Worm (Caenorhabditis elegans) whole organism, L1 larva: Measurements from ENCODE around the gene clc-22.

Source experiments
- C16A3.4 ChIP-seq: fragments of 150-350 bp; optimal IDR thresholded peaks from 2 replicates; lab custom pipeline; 2014; ENCODE audit warnings: missing biosample characterization, missing genetic modification characterization
- C34B4.2 ChIP-seq: sonication (generic microtip); optimal IDR thresholded peaks from 2 replicates; lab custom pipeline; 2017; ENCODE audit warnings: mild to moderate bottlenecking, missing genetic modification characterization, missing compliant biosample characterization
- aha-1 ChIP-seq: fragments of 150-350 bp; optimal IDR thresholded peaks from 2 replicates; lab custom pipeline; 2014; ENCODE audit warnings: missing biosample characterization, missing genetic modification characterization
- aly-2 ChIP-seq: fragments of 150-350 bp; optimal IDR thresholded peaks from 2 replicates; lab custom pipeline; 2014; ENCODE audit warnings: missing biosample characterization, missing genetic modification characterization
- ama-1 ChIP-seq: fragments of 150-350 bp; optimal IDR thresholded peaks from 2 replicates; lab custom pipeline; 2014
- ceh-8 ChIP-seq: fragments of 200-800 bp; sonication (Bioruptor generic); optimal IDR thresholded peaks from 2 replicates; lab custom pipeline; 2018; ENCODE audit warnings: mild to moderate bottlenecking, missing genetic modification characterization, moderate library complexity, missing compliant biosample characterization
- ceh-88 ChIP-seq: fragments of 200-800 bp; sonication (Bioruptor generic); IDR thresholded peaks from 2 replicates; pipeline ENCODE4 v1.3.6; 2022; ENCODE audit warnings: missing genetic modification characterization, missing compliant biosample characterization
- ceh-90 ChIP-seq: sonication (generic microtip); optimal IDR thresholded peaks from 2 replicates; lab custom pipeline; 2016; ENCODE audit warnings: missing genetic modification characterization, missing compliant biosample characterization
- dpl-1 ChIP-seq, 3 experiments: fragments of 150-350 bp in 2 of 3; sonication (generic microtip) in 1 of 3; optimal IDR thresholded peaks; 2 replicates each; lab custom pipeline; 2014 to 2017; ENCODE audit warnings: missing biosample characterization in 3 of 3, missing genetic modification characterization in 3 of 3, missing genetic modification reagents in 3 of 3
- dsc-1 ChIP-seq: sonication (generic microtip); optimal IDR thresholded peaks from 2 replicates; lab custom pipeline; 2016; ENCODE audit warnings: mild to moderate bottlenecking, missing genetic modification characterization, missing compliant biosample characterization
- efl-1 ChIP-seq, 4 experiments: fragments of 150-350 bp; optimal IDR thresholded peaks in 3 of 4; peaks in 1 of 4; 1 replicate in 1 of 4; 2 replicates in 3 of 4; lab custom pipeline; 2014; ENCODE audit warnings: missing biosample characterization in 2 of 4, missing genetic modification characterization in 2 of 4, missing genetic modification reagents in 2 of 4
- egl-13 ChIP-seq: sonication (generic microtip); optimal IDR thresholded peaks from 2 replicates; lab custom pipeline; 2016; ENCODE audit warnings: missing genotype, missing genetic modification reagents, missing genetic modification characterization, missing compliant biosample characterization
- egl-27 ChIP-seq, 2 experiments: fragments of 150-350 bp in 1 of 2; sonication (generic microtip); optimal IDR thresholded peaks; 3 replicates each; lab custom pipeline; 2017 to 2018; ENCODE audit warnings: missing biosample characterization in 2 of 2, missing genetic modification characterization in 2 of 2, missing genetic modification reagents in 2 of 2
- elt-2 ChIP-seq: sonication (generic microtip); optimal IDR thresholded peaks from 2 replicates; lab custom pipeline; 2016; ENCODE audit warnings: missing genetic modification characterization, mild to moderate bottlenecking, inconsistent platforms, missing compliant biosample characterization, missing genetic modification reagents
- elt-3 ChIP-seq, 6 experiments: fragments of 150-350 bp in 1 of 6; sonication (generic microtip); optimal IDR thresholded peaks; 2 replicates each; lab custom pipeline; 2017 to 2018; ENCODE audit warnings: missing biosample characterization in 6 of 6, missing genetic modification characterization in 6 of 6, inconsistent platforms in 1 of 6
- fkh-4 ChIP-seq: sonication (generic microtip); optimal IDR thresholded peaks from 2 replicates; lab custom pipeline; 2016; ENCODE audit warnings: missing compliant biosample characterization, missing genetic modification characterization, borderline replicate concordance
- fos-1 ChIP-seq: fragments of 150-350 bp; optimal IDR thresholded peaks from 2 replicates; lab custom pipeline; 2014; ENCODE audit warnings: missing biosample characterization, missing genetic modification characterization
- grh-1 ChIP-seq: fragments of 200-800 bp; sonication (Bioruptor generic); IDR thresholded peaks from 2 replicates; pipeline ENCODE4 v1.3.6; 2022; ENCODE audit warnings: missing genetic modification reagents, missing genetic modification characterization, missing compliant biosample characterization
- hlh-17 ChIP-seq: fragments of 200-800 bp; sonication (Bioruptor generic); optimal IDR thresholded peaks from 2 replicates; lab custom pipeline; 2018; ENCODE audit warnings: missing genetic modification characterization, mild to moderate bottlenecking, missing compliant biosample characterization, moderate library complexity, borderline replicate concordance
- hpl-2 ChIP-seq: fragments of 150-350 bp; optimal IDR thresholded peaks from 2 replicates; lab custom pipeline; 2014; ENCODE audit warnings: missing biosample characterization, missing genetic modification reagents, missing genetic modification characterization
- irx-1 ChIP-seq: sonication (generic microtip); optimal IDR thresholded peaks from 2 replicates; lab custom pipeline; 2016; ENCODE audit warnings: missing genetic modification characterization, missing compliant biosample characterization
- jun-1 ChIP-seq: fragments of 150-350 bp; optimal IDR thresholded peaks from 2 replicates; lab custom pipeline; 2014; ENCODE audit warnings: missing biosample characterization, missing genetic modification reagents, missing genetic modification characterization
- lin-13 ChIP-seq: fragments of 150-350 bp; optimal IDR thresholded peaks from 2 replicates; lab custom pipeline; 2014; ENCODE audit warnings: missing biosample characterization, missing genetic modification reagents, missing genetic modification characterization
- lin-39 ChIP-seq: fragments of 150-350 bp; optimal IDR thresholded peaks from 2 replicates; lab custom pipeline; 2014; ENCODE audit warnings: missing biosample characterization, missing genetic modification reagents, missing genetic modification characterization
- mdl-1 ChIP-seq, 2 experiments: fragments of 150-350 bp; optimal IDR thresholded peaks; 2 replicates each; lab custom pipeline; 2014 to 2017; ENCODE audit warnings: missing biosample characterization in 2 of 2, missing genetic modification characterization in 2 of 2, inconsistent platforms in 1 of 2
- mef-2 ChIP-seq: fragments of 150-350 bp; optimal IDR thresholded peaks from 2 replicates; lab custom pipeline; 2014; ENCODE audit warnings: missing biosample characterization, missing genetic modification characterization
- mep-1 ChIP-seq: fragments of 150-350 bp; optimal IDR thresholded peaks from 2 replicates; lab custom pipeline; 2014; ENCODE audit warnings: missing biosample characterization, missing genetic modification characterization
- nhr-11 ChIP-seq: fragments of 150-350 bp; optimal IDR thresholded peaks from 2 replicates; lab custom pipeline; 2014; ENCODE audit warnings: missing biosample characterization, missing genetic modification characterization
- nhr-19 ChIP-seq: fragments of 200-800 bp; sonication (Bioruptor generic); conservative IDR thresholded peaks from 2 replicates; pipeline ENCODE4 v1.3.6; 2022; ENCODE audit warnings: missing genetic modification characterization, missing compliant biosample characterization
- nhr-20 ChIP-seq: sonication (generic microtip); optimal IDR thresholded peaks from 2 replicates; lab custom pipeline; 2016; ENCODE audit warnings: mild to moderate bottlenecking, missing genetic modification characterization, missing compliant biosample characterization
- nhr-237 ChIP-seq: fragments of 150-350 bp; optimal IDR thresholded peaks from 2 replicates; lab custom pipeline; 2014; ENCODE audit warnings: missing biosample characterization, missing genetic modification characterization
- nhr-47 ChIP-seq: sonication (generic microtip); optimal IDR thresholded peaks from 2 replicates; lab custom pipeline; 2016; ENCODE audit warnings: mild to moderate bottlenecking, missing genetic modification characterization, moderate library complexity, missing compliant biosample characterization
- nhr-71 ChIP-seq: sonication (generic microtip); optimal IDR thresholded peaks from 2 replicates; lab custom pipeline; 2016; ENCODE audit warnings: mild to moderate bottlenecking, missing genetic modification characterization, moderate library complexity, missing compliant biosample characterization
- nhr-77 ChIP-seq: fragments of 150-350 bp; optimal IDR thresholded peaks from 2 replicates; lab custom pipeline; 2014; ENCODE audit warnings: missing biosample characterization, missing genetic modification characterization
- nhr-85 ChIP-seq: sonication (generic microtip); peaks from one replicate; lab custom pipeline; 2016; ENCODE audit warnings: missing genetic modification characterization, inconsistent platforms, missing compliant biosample characterization
- pag-3 ChIP-seq: sonication (generic microtip); optimal IDR thresholded peaks from 2 replicates; lab custom pipeline; 2017; ENCODE audit warnings: missing genetic modification characterization, mild to moderate bottlenecking, missing compliant biosample characterization, antibody characterized with exemption, borderline replicate concordance; ENCODE audit not compliant: insufficient read depth
- rnt-1 ChIP-seq: sonication (generic microtip); optimal IDR thresholded peaks from 2 replicates; lab custom pipeline; 2016; ENCODE audit warnings: mild to moderate bottlenecking, missing genetic modification characterization, moderate library complexity, missing compliant biosample characterization
- sox-4 ChIP-seq: sonication (generic microtip); optimal IDR thresholded peaks from 2 replicates; lab custom pipeline; 2016; ENCODE audit warnings: missing genetic modification characterization, missing compliant biosample characterization
- sptf-1 ChIP-seq: fragments of 150-350 bp; optimal IDR thresholded peaks from 2 replicates; lab custom pipeline; 2014; ENCODE audit warnings: missing biosample characterization, missing genetic modification characterization
- sup-37 ChIP-seq: fragments of 200-800 bp; sonication (Bioruptor generic); optimal IDR thresholded peaks from 2 replicates; lab custom pipeline; 2018; ENCODE audit warnings: mild to moderate bottlenecking, missing genetic modification characterization, missing compliant biosample characterization
- tbx-2 ChIP-seq: sonication (generic microtip); optimal IDR thresholded peaks from 2 replicates; lab custom pipeline; 2016; ENCODE audit warnings: missing genetic modification characterization, missing compliant biosample characterization
- tlp-1 ChIP-seq: fragments of 150-350 bp; optimal IDR thresholded peaks from 2 replicates; lab custom pipeline; 2014; ENCODE audit warnings: missing biosample characterization, missing genetic modification characterization
- unc-62 ChIP-seq: fragments of 150-350 bp; optimal IDR thresholded peaks from 2 replicates; lab custom pipeline; 2014; ENCODE audit warnings: missing biosample characterization, missing genetic modification reagents, missing genetic modification characterization
- xbp-1 ChIP-seq: sonication (generic microtip); optimal IDR thresholded peaks from 2 replicates; lab custom pipeline; 2016; ENCODE audit warnings: missing genetic modification characterization, missing compliant biosample characterization

Gene clc-22

ce11 chrII:3958673-3959299, 37.1 kb downstream of the clc-22 start (continued):
- 0 out of 2 replicates have a peak, but pooled peaks have one; percentile 29 for TF ChIP-seq grh-1 (GFP tag; lab: Robert Waterston, UW)
- no peak for TF ChIP-seq lin-39
- TF ChIP-seq ceh-90 (tag; lab: Kevin White, UChicago), result no peak
- TF ChIP-seq C16A3.4 (tag; lab: Kevin White, UChicago), result peak; percentile 60
- TF ChIP-seq fos-1 (tag; lab: Kevin White, UChicago), result peak; percentile 17
- TF ChIP-seq tlp-1, result no peak
- no peak for TF ChIP-seq mef-2 (tag; lab: Kevin White, UChicago)
- peak; percentile 56 for TF ChIP-seq lin-13 (GFP tag; lab: Kevin White, UChicago)
- peak; percentile 82 for TF ChIP-seq tbx-2 (tag; lab: Kevin White, UChicago)
- peak; percentile 56 to 63 for TF ChIP-seq efl-1 (optimal IDR thresholded peaks at IDR 0.05; lab: Kevin White, UChicago)
- TF ChIP-seq efl-1 (GFP tag; optimal IDR thresholded peaks at IDR 0.05 in 1 of 2; lab: Kevin White, UChicago), result peak; percentile 1 to 92
- no peak for TF ChIP-seq unc-62 (GFP tag; lab: Kevin White, UChicago)
- no peak for TF ChIP-seq ama-1 (lab: Kevin White, UChicago)
- peak; percentile 57 for TF ChIP-seq rnt-1 (tag; lab: Kevin White, UChicago)
- no peak for TF ChIP-seq fkh-4 (tag; lab: Kevin White, UChicago)
- TF ChIP-seq hlh-17 (GFP tag; lab: Kevin White, UChicago), result no peak
- no peak for TF ChIP-seq pag-3
- peak; percentile 89 for TF ChIP-seq nhr-71
- peak; percentile 28 for TF ChIP-seq ceh-8 (GFP tag; lab: Kevin White, UChicago)
- peak; percentile 83 for TF ChIP-seq nhr-20 (tag; lab: Kevin White, UChicago)
- TF ChIP-seq jun-1 (tag; lab: Kevin White, UChicago), result peak; percentile 73
- TF ChIP-seq nhr-11, result no peak
- peak; percentile 62 for TF ChIP-seq mep-1 (tag; lab: Kevin White, UChicago)
- TF ChIP-seq nhr-77 (tag; lab: Kevin White, UChicago), result peak; percentile 81
- TF ChIP-seq aha-1 (tag; lab: Kevin White, UChicago), result no peak
- peak; percentile 77 for TF ChIP-seq nhr-47 (tag; lab: Kevin White, UChicago)
- TF ChIP-seq xbp-1 (tag; lab: Kevin White, UChicago), result peak; percentile 48
- peak; percentile 60 for TF ChIP-seq sup-37 (GFP tag; lab: Kevin White, UChicago)
- TF ChIP-seq egl-13 (tag; lab: Kevin White, UChicago), result peak; percentile 14
- TF ChIP-seq dpl-1 (GFP tag; optimal IDR thresholded peaks at IDR 0.05; lab: Kevin White, UChicago), result peak; percentile 11 to 56 (median 52)
- no peak for TF ChIP-seq elt-3 (tag; optimal IDR thresholded peaks at IDR 0.05; lab: Kevin White, UChicago)
- peak; percentile 65 for TF ChIP-seq dsc-1 (tag; lab: Kevin White, UChicago)
- TF ChIP-seq hpl-2 (GFP tag; lab: Kevin White, UChicago), result no peak
- peak; percentile 77 for TF ChIP-seq irx-1
- TF ChIP-seq egl-27 (tag; optimal IDR thresholded peaks at IDR 0.05; lab: Kevin White, UChicago), result no peak
- peak; percentile 84 for TF ChIP-seq elt-2 (tag; lab: Kevin White, UChicago)
- no peak for TF ChIP-seq sptf-1
- no peak for TF ChIP-seq sox-4
- peak; percentile 62 for TF ChIP-seq nhr-19 (GFP tag; lab: Robert Waterston, UW)
- peak; percentile 68 to 87 for TF ChIP-seq mdl-1 (tag; optimal IDR thresholded peaks at IDR 0.05; lab: Kevin White, UChicago)

ce11 chrII:3957455-3958212, 38.2 kb downstream of the clc-22 start:
- TF ChIP-seq aha-1 (tag; lab: Kevin White, UChicago), result no peak
- no peak for TF ChIP-seq aly-2 (tag; lab: Kevin White, UChicago)
- no peak for TF ChIP-seq fos-1 (tag; lab: Kevin White, UChicago)
- no peak for TF ChIP-seq nhr-237
- peak; percentile 1 for TF ChIP-seq nhr-85 (tag; lab: Kevin White, UChicago)
- TF ChIP-seq C34B4.2, result no peak
- TF ChIP-seq ceh-88, result no peak
- TF ChIP-seq nhr-11, result no peak
